Fruit fly (Drosophila melanogaster): Measurements from ENCODE around the gene CG13771.

CG13771 gene

DNA sequence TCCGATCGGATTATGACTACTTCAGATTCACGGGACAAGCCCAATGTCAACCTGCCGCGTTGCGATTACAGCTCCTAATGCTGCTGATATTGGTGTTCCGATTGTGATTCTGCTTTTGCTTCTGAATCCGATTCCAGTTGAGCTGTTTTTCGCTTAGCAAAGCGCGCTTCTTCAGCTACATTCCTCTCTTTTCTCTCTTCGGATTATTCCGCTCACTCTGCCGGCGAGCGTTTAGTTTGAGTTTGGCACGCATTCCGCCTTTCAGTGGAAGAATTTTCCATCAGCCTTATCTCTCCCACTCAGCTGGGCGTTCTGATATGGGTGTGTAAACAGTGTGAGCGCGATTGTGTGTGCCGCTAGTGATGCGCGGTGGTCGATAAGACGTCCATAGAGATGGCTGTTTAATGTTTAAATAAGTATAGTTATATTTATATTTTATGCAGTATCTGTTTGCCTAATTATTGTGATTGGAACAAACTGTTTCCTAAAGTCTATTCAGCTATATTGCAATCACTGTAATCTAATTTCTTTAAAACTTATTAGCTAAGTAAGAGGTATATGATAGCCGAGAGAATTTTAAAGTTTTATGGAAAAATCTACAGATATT is 4.4 kb upstream of the CG13771 start, which contains the start of gene Galt (continued):
- peak; percentile 21 for TF ChIP-seq CG18599 (GFP tag; optimal IDR thresholded peaks at IDR 0.05)
- peak; percentile 26 for TF ChIP-seq Meics (GFP tag; optimal IDR thresholded peaks at IDR 0.05)
- TF ChIP-seq Fer3 (tag; optimal IDR thresholded peaks at IDR 0.05): peak; percentile 2
- TF ChIP-seq Hr78 (GFP tag; optimal IDR thresholded peaks at IDR 0.05): peak in 1 of 2 experiments; percentile 18
- TF ChIP-seq ERR (GFP tag; optimal IDR thresholded peaks at IDR 0.05): peak; percentile 31
- TF ChIP-seq CG13775 (GFP tag; optimal IDR thresholded peaks at IDR 0.05): peak; percentile 22
- peak; percentile 52 for TF ChIP-seq nmo (GFP tag; optimal IDR thresholded peaks at IDR 0.05)
- TF ChIP-seq pros (GFP tag; optimal IDR thresholded peaks at IDR 0.05): peak; percentile 57
- no peak for TF ChIP-seq ewg (GFP tag; optimal IDR thresholded peaks at IDR 0.05)
- peak; percentile 76 for TF ChIP-seq Sry-β (GFP tag; optimal IDR thresholded peaks at IDR 0.05)
- peak; percentile 38 for TF ChIP-seq CG10431 (GFP tag; optimal IDR thresholded peaks at IDR 0.05)
- TF ChIP-seq mam (GFP tag; optimal IDR thresholded peaks at IDR 0.05): no peak
- TF ChIP-seq onecut (GFP tag; IDR thresholded peaks at IDR 0.05): peak; percentile 28
- peak; percentile 59; the same call in 1 of the 2 replicates for TF ChIP-seq sob (GFP tag; IDR thresholded peaks at IDR 0.05)
- peak; percentile 90 for TF ChIP-seq sens (GFP tag)
- peak; percentile 68 for TF ChIP-seq lab (GFP tag; optimal IDR thresholded peaks at IDR 0.05)
- peak; percentile 94 for TF ChIP-seq HLH4C (GFP tag; IDR thresholded peaks at IDR 0.05; ENCODE audit: partially characterized antibody)
- no peak for TF ChIP-seq CG14965 (GFP tag; optimal IDR thresholded peaks at IDR 0.05; ENCODE audit: borderline replicate concordance)
- TF ChIP-seq dysf (GFP tag; IDR thresholded peaks at IDR 0.05): peak; percentile 24; the same call in 1 of the 3 replicates
- no peak for TF ChIP-seq salm (tag; optimal IDR thresholded peaks at IDR 0.05)
- peak; percentile 4 for TF ChIP-seq Dek (tag; optimal IDR thresholded peaks at IDR 0.05)
- TF ChIP-seq Sin3A (optimal IDR thresholded peaks at IDR 0.05): no peak
- peak; percentile 44 for TF ChIP-seq B-H2 (GFP tag; optimal IDR thresholded peaks at IDR 0.05)
- TF ChIP-seq CG30403 (GFP tag; optimal IDR thresholded peaks at IDR 0.05): peak; percentile 8
- TF ChIP-seq knrl (GFP tag; IDR thresholded peaks at IDR 0.05; ENCODE audit: partially characterized antibody): peak; percentile 54; the same call in 2 of the 3 replicates
- TF ChIP-seq CG12744 (GFP tag; optimal IDR thresholded peaks at IDR 0.05): no peak
- no peak for TF ChIP-seq CG6254 (GFP tag; optimal IDR thresholded peaks at IDR 0.05)
- TF ChIP-seq CG6791 (GFP tag; IDR thresholded peaks at IDR 0.05; ENCODE audit: partially characterized antibody): peak; percentile 70; the same call in 2 of the 3 replicates
- TF ChIP-seq Mrtf (GFP tag; IDR thresholded peaks at IDR 0.05): no peak
- TF ChIP-seq CG4707 (GFP tag; optimal IDR thresholded peaks at IDR 0.05): peak; percentile 2
- no peak for TF ChIP-seq usp (GFP tag; optimal IDR thresholded peaks at IDR 0.05)
- peak; percentile 46 for TF ChIP-seq CG12659 (GFP tag; optimal IDR thresholded peaks at IDR 0.05)
- peak; percentile 47 for TF ChIP-seq CrebB (tag; optimal IDR thresholded peaks at IDR 0.05)
- TF ChIP-seq CG13287 (GFP tag; IDR thresholded peaks at IDR 0.05; ENCODE audit: partially characterized antibody): peak; percentile 81
- TF ChIP-seq CG6272 (GFP tag; IDR thresholded peaks at IDR 0.05): peak; percentile 21; the same call in 1 of the 2 replicates
- TF ChIP-seq hbn (GFP tag; IDR thresholded peaks at IDR 0.05; ENCODE audit: partially characterized antibody): peak; percentile 37; the same call in 1 of the 2 replicates
- peak; percentile 64 for TF ChIP-seq PHDP (tag; optimal IDR thresholded peaks at IDR 0.05)
- TF ChIP-seq CG33557 (GFP tag; optimal IDR thresholded peaks at IDR 0.05): no peak
- TF ChIP-seq gfzf (GFP tag; optimal IDR thresholded peaks at IDR 0.05): no peak
- peak; percentile 47; the same call in 1 of the 3 replicates for TF ChIP-seq mld (GFP tag; IDR thresholded peaks at IDR 0.05; ENCODE audit: partially characterized antibody)
- peak; percentile 59; the same call in 1 of the 3 replicates for TF ChIP-seq CG34422 (GFP tag; IDR thresholded peaks at IDR 0.05)
- TF ChIP-seq NC2β (GFP tag; optimal IDR thresholded peaks at IDR 0.05): no peak
- TF ChIP-seq grau (tag; optimal IDR thresholded peaks at IDR 0.05): peak; percentile 50
- TF ChIP-seq CG5245 (GFP tag; optimal IDR thresholded peaks at IDR 0.05): no peak
